Worm (Caenorhabditis elegans): ENCODE results near the gene klf-3.

DNA sequence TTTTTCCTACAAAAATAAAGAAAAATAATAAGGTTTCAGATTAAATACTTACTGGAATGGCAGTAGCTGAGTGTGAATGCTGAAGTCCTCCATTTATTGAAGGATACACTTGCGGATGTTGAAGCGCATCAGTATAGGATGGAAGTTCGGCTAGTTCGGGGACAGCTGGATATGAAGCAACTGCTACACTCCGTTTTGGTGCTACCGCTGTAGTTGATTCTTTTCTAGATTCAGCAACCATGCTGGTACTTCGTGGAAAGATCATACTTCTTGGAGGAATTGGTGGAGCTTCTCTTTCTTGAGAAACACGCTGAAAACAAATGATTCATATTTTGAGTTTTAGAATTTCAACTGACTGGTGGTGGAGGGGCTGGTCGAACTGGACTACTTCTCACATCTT lies 8.1 kb upstream of the klf-3 start:
- TF ChIP-seq tab-1 (GFP tag; IDR thresholded peaks at IDR 0.05) (no peak), cog-1 (tag; optimal IDR thresholded peaks at IDR 0.05) (no peak), ztf-29 (GFP tag; IDR thresholded peaks at IDR 0.05) (no peak), ref-1 (GFP tag; conservative IDR thresholded peaks at IDR 0.05) (no peak), ztf-23 (GFP tag; IDR thresholded peaks at IDR 0.05) (no peak)

Measured in whole organism, midembryonic.